Worm (Caenorhabditis elegans) whole organism, late embryonic: ENCODE measurements around the gene R07B1.6.

Experiments used
- C08G9.2 ChIP-seq: sonication (generic microtip); optimal IDR thresholded peaks from 2 replicates; lab custom pipeline; 2016; ENCODE audit warnings: mild to moderate bottlenecking, missing genetic modification characterization, moderate library complexity, missing compliant biosample characterization
- F13H6.1 ChIP-seq: sonication (generic microtip); optimal IDR thresholded peaks from 2 replicates; lab custom pipeline; 2016; ENCODE audit warnings: missing genetic modification characterization, missing compliant biosample characterization
- K09A11.1 ChIP-seq: sonication (generic microtip); optimal IDR thresholded peaks from 2 replicates; lab custom pipeline; 2017; ENCODE audit warnings: antibody characterized with exemption, mild to moderate bottlenecking, missing genetic modification characterization, missing compliant biosample characterization; ENCODE audit not compliant: insufficient read depth
- ama-1 ChIP-seq: fragments of 150-350 bp; optimal IDR thresholded peaks from 2 replicates; lab custom pipeline; 2014
- ceh-18 ChIP-seq: sonication (generic microtip); optimal IDR thresholded peaks from 2 replicates; lab custom pipeline; 2016; ENCODE audit warnings: missing genetic modification characterization, missing compliant biosample characterization
- ceh-19 ChIP-seq: fragments of 200-800 bp; sonication (Bioruptor generic); optimal IDR thresholded peaks from 2 replicates; lab custom pipeline; 2018; ENCODE audit warnings: mild to moderate bottlenecking, missing genetic modification characterization, missing compliant biosample characterization
- ceh-22 ChIP-seq: sonication (generic microtip); optimal IDR thresholded peaks from 2 replicates; lab custom pipeline; 2017; ENCODE audit warnings: missing biosample characterization, missing genetic modification characterization
- ceh-24 ChIP-seq: sonication (generic microtip); optimal IDR thresholded peaks from 2 replicates; lab custom pipeline; 2016; ENCODE audit warnings: mild to moderate bottlenecking, missing genetic modification characterization, missing compliant biosample characterization
- ceh-30 ChIP-seq: fragments of 150-350 bp; optimal IDR thresholded peaks from 2 replicates; lab custom pipeline; 2014; ENCODE audit warnings: missing biosample characterization, missing genetic modification characterization
- ceh-45 ChIP-seq: fragments of 200-800 bp; sonication (Bioruptor generic); IDR thresholded peaks from 2 replicates; pipeline ENCODE4 v1.3.6; 2022; ENCODE audit warnings: missing genetic modification reagents, missing genetic modification characterization, missing compliant biosample characterization
- ceh-48 ChIP-seq: sonication (generic microtip); optimal IDR thresholded peaks from 2 replicates; lab custom pipeline; 2016; ENCODE audit warnings: missing genetic modification characterization, inconsistent platforms, missing compliant biosample characterization
- ceh-9 ChIP-seq: sonication (generic microtip); optimal IDR thresholded peaks from 2 replicates; lab custom pipeline; 2016; ENCODE audit warnings: mild to moderate bottlenecking, missing genetic modification characterization, inconsistent platforms, missing compliant biosample characterization
- che-1 ChIP-seq: sonication (generic microtip); optimal IDR thresholded peaks from 2 replicates; lab custom pipeline; 2016; ENCODE audit warnings: mild to moderate bottlenecking, missing genetic modification characterization, missing compliant biosample characterization
- dmd-4 ChIP-seq: sonication (generic microtip); optimal IDR thresholded peaks from 2 replicates; lab custom pipeline; 2016; ENCODE audit warnings: borderline replicate concordance, missing genetic modification characterization, missing compliant biosample characterization
- dve-1 ChIP-seq: sonication (generic microtip); optimal IDR thresholded peaks from 2 replicates; lab custom pipeline; 2017; ENCODE audit warnings: antibody characterized with exemption, mild to moderate bottlenecking, missing genetic modification characterization, missing compliant biosample characterization
- elt-2 ChIP-seq: sonication (generic microtip); optimal IDR thresholded peaks from 2 replicates; lab custom pipeline; 2016; ENCODE audit warnings: missing genetic modification reagents, missing genetic modification characterization, missing compliant biosample characterization
- ets-4 ChIP-seq: sonication (generic microtip); optimal IDR thresholded peaks from 2 replicates; lab custom pipeline; 2016; ENCODE audit warnings: missing genetic modification characterization, missing compliant biosample characterization
- fax-1 ChIP-seq: sonication (generic microtip); optimal IDR thresholded peaks from 2 replicates; lab custom pipeline; 2016; ENCODE audit warnings: missing genotype, missing genetic modification characterization, missing compliant biosample characterization
- fkh-10 ChIP-seq: fragments of 150-350 bp; optimal IDR thresholded peaks from 2 replicates; lab custom pipeline; 2014; ENCODE audit warnings: missing biosample characterization, missing genetic modification reagents, missing genetic modification characterization
- fkh-6 ChIP-seq: sonication (generic microtip); optimal IDR thresholded peaks from 2 replicates; lab custom pipeline; 2016; ENCODE audit warnings: missing genetic modification characterization, missing compliant biosample characterization
- gmeb-2 ChIP-seq: sonication (generic microtip); optimal IDR thresholded peaks from 2 replicates; lab custom pipeline; 2016; ENCODE audit warnings: missing genetic modification characterization, inconsistent platforms, missing compliant biosample characterization
- hlh-13 ChIP-seq: fragments of 200-800 bp; sonication (Bioruptor generic); optimal IDR thresholded peaks from 2 replicates; lab custom pipeline; 2018; ENCODE audit warnings: mild to moderate bottlenecking, missing genetic modification characterization, missing compliant biosample characterization
- hlh-15 ChIP-seq: sonication (generic microtip); optimal IDR thresholded peaks from 2 replicates; lab custom pipeline; 2016; ENCODE audit warnings: missing genetic modification characterization, missing compliant biosample characterization
- hlh-6 ChIP-seq: sonication (generic microtip); optimal IDR thresholded peaks from 2 replicates; lab custom pipeline; 2016; ENCODE audit warnings: missing genotype, missing genetic modification characterization, missing compliant biosample characterization
- hlh-8 ChIP-seq: sonication (generic microtip); optimal IDR thresholded peaks from 2 replicates; lab custom pipeline; 2016; ENCODE audit warnings: missing genotype, missing genetic modification characterization, missing compliant biosample characterization
- lim-6 ChIP-seq: sonication (generic microtip); optimal IDR thresholded peaks from 2 replicates; lab custom pipeline; 2016; ENCODE audit warnings: missing genetic modification characterization, missing compliant biosample characterization
- madf-2 ChIP-seq: sonication (generic microtip); optimal IDR thresholded peaks from 2 replicates; lab custom pipeline; 2017; ENCODE audit warnings: missing genetic modification characterization, missing compliant biosample characterization
- nfya-1 ChIP-seq: sonication (generic microtip); optimal IDR thresholded peaks from 2 replicates; lab custom pipeline; 2017; ENCODE audit warnings: missing genetic modification characterization, mild to moderate bottlenecking, missing compliant biosample characterization, antibody characterized with exemption, moderate library complexity
- nhr-11 ChIP-seq: fragments of 150-350 bp; optimal IDR thresholded peaks from 2 replicates; lab custom pipeline; 2014; ENCODE audit warnings: missing biosample characterization, missing genetic modification characterization
- npax-4 ChIP-seq: sonication (generic microtip); optimal IDR thresholded peaks from 2 replicates; lab custom pipeline; 2016; ENCODE audit warnings: missing genetic modification characterization, missing compliant biosample characterization
- odd-2 ChIP-seq: sonication (generic microtip); optimal IDR thresholded peaks from 2 replicates; lab custom pipeline; 2017; ENCODE audit warnings: antibody characterized with exemption, mild to moderate bottlenecking, missing genetic modification characterization, missing compliant biosample characterization
- pag-3 ChIP-seq: sonication (generic microtip); optimal IDR thresholded peaks from 2 replicates; lab custom pipeline; 2016; ENCODE audit warnings: missing compliant biosample characterization, missing genetic modification characterization, borderline replicate concordance
- pha-4 ChIP-seq: fragments of 150-350 bp; optimal IDR thresholded peaks from 2 replicates; lab custom pipeline; 2018; ENCODE audit warnings: missing biosample characterization, missing genetic modification reagents, missing genetic modification characterization
- ref-2 ChIP-seq: sonication (generic microtip); optimal IDR thresholded peaks from 2 replicates; lab custom pipeline; 2016; ENCODE audit warnings: missing genetic modification characterization, missing compliant biosample characterization
- rnt-1 ChIP-seq: sonication (generic microtip); optimal IDR thresholded peaks from 2 replicates; lab custom pipeline; 2016; ENCODE audit warnings: missing genetic modification characterization, missing compliant biosample characterization
- sox-4 ChIP-seq: sonication (generic microtip); optimal IDR thresholded peaks from 2 replicates; lab custom pipeline; 2017; ENCODE audit warnings: mild to moderate bottlenecking, missing genetic modification characterization, inconsistent platforms, missing compliant biosample characterization
- syd-9 ChIP-seq: sonication (generic microtip); optimal IDR thresholded peaks from 2 replicates; lab custom pipeline; 2016; ENCODE audit warnings: mild to moderate bottlenecking, missing genetic modification characterization, moderate library complexity, missing compliant biosample characterization
- tbx-2 ChIP-seq: sonication (generic microtip); optimal IDR thresholded peaks from 2 replicates; lab custom pipeline; 2016; ENCODE audit warnings: missing genetic modification characterization, missing compliant biosample characterization
- tbx-7 ChIP-seq: sonication (generic microtip); optimal IDR thresholded peaks from 2 replicates; lab custom pipeline; 2016; ENCODE audit warnings: missing genotype, missing genetic modification characterization, missing compliant biosample characterization
- unc-55 ChIP-seq: sonication (generic microtip); optimal IDR thresholded peaks from 2 replicates; lab custom pipeline; 2017; ENCODE audit warnings: missing biosample characterization, missing genetic modification reagents, missing genetic modification characterization

Gene R07B1.6

DNA sequence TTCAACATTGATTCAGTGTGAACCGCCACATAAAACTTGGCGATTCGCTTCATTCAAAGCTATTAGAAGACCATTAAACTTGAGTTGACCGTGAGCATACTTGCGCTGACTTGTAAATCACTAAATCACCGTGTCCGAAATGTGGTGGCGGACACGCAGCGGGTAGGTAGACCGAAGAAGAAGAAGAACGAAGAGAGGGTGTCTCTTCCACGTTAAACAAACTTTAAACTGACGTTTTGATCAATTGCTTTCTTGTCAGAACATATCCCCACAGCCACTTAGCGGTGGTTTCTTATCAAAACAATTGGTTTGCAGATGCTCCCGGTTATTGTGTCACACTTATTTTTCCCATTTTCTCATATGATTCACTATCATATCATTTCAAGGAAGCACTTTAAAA is 22.9 kb upstream of the R07B1.6 start:
- TF ChIP-seq lim-6 (tag; lab: Kevin White, UChicago) (no peak), hlh-8 (no peak), elt-2 (tag; lab: Kevin White, UChicago) (no peak), sox-4 (tag; lab: Kevin White, UChicago) (no peak), unc-55 (GFP tag; lab: Kevin White, UChicago) (peak; percentile 53), rnt-1 (tag; lab: Kevin White, UChicago) (no peak)

DNA sequence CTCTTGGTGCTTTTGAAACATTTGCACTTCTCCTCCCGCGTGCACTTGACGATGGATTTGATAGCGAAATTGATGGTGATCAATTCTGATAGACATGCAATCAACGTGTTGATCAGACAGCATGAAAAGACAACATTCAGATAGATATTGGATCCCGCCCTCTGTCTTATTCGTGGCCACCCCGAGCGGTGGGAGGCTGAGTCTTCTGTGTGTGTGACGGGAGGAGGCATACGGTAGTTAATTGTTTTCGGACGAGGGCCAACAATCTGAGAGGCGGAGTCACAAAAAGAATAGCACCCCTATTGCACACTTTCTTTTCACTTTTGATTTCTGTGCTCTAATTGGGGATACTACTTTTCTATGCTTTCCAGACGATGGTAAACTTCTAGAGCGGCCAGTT is 20.5 kb upstream of the R07B1.6 start:
- TF ChIP-seq unc-55 (GFP tag; lab: Kevin White, UChicago) (peak; percentile 14), ceh-9 (no peak), nfya-1 (tag; lab: Kevin White, UChicago) (peak; percentile 27)

DNA sequence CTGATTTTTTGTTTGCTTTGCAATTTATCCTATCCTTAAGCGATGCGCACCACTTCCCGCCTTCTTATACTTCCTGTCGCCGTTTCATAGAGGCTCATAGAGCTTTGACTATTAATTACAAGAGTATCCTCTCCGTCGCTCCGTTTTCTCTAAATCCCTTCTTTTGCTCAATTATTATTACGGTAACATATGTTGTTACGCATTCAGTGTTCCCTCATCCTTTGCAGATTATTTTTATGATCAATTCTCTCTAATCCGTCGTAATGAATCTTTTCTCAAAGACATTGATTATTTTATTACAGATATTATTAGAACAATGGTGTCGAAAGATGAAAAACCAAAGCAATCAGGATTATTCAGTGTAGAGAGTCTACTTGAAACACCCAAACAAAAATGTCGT is 19.5 kb upstream of the R07B1.6 start, which contains the start of gene vab-15:
Gene vab-15 (plus strand): TSS at position 301 of the 400 bp plus-strand sequence.
- no peak for TF ChIP-seq F13H6.1
- no peak for TF ChIP-seq ceh-19 (GFP tag; lab: Kevin White, UChicago)
- TF ChIP-seq ceh-22 = no peak
- no peak for TF ChIP-seq ceh-18 (tag; lab: Kevin White, UChicago)
- no peak for TF ChIP-seq ama-1
- TF ChIP-seq hlh-15 (tag; lab: Kevin White, UChicago) = no peak
- no peak for TF ChIP-seq ceh-48 (tag; lab: Kevin White, UChicago)
- TF ChIP-seq ceh-45 (GFP tag; lab: Robert Waterston, UW) = no peak
- no peak for TF ChIP-seq fax-1
- no peak for TF ChIP-seq madf-2 (tag; lab: Kevin White, UChicago)
- TF ChIP-seq tbx-7 (tag; lab: Kevin White, UChicago) = no peak
- TF ChIP-seq fkh-6 = no peak
- no peak for TF ChIP-seq odd-2

DNA sequence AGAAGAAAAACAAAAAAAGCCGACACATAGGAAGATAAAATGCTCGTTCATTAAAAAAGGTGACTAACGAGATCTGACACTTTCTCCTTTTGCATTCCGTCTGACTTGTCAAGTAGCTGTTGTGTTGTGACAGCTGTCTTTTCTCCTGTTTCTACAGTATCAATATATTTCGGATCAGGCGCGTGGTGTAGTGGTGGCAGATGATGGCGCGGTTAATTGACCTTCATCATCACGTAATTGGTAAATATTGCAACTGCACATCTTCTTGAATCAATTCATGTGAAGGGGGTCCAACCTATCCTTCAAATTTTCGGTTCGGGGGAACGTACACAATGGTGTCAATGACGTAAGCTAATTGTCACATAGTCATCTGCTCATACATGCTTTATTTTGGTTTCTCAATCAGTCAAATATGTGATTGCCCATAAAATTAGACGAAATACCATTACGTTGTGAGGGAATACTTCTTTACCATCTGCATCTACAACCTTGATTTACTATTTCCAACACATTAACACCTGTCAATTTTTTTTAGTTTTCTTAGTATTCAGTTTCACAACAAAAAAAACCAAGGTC is 18.2 kb upstream of the R07B1.6 start:
- TF ChIP-seq hlh-8 (no peak), fkh-10 (GFP tag; lab: Kevin White, UChicago) (no peak), hlh-6 (tag; lab: Kevin White, UChicago) (no peak), dmd-4 (tag; lab: Kevin White, UChicago) (no peak), F13H6.1 (no peak), ets-4 (tag; lab: Kevin White, UChicago) (no peak), nfya-1 (tag; lab: Kevin White, UChicago) (no peak), nhr-11 (tag; lab: Kevin White, UChicago) (no peak), gmeb-2 (tag; lab: Kevin White, UChicago) (no peak), npax-4 (tag; lab: Kevin White, UChicago) (no peak), fkh-6 (no peak), ceh-30 (tag; lab: Kevin White, UChicago) (no peak)

DNA sequence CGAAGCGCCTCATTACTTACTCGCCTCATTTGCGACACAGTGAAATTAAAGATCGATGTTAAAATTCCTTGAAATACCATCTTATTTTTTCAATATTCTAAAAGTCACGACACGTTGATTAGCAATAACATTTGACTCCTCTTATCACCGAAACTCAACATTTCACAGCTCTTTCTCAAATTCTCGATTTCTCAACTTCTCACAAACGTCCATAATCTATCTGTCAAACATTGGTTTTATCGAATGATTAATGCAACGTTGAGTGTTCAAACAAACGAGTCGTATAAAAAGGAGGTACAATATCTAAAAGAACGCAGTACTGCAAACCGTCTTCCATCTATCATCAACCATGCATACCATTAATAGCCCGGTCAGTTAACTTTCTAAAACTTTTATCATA is 16.2 kb upstream of the R07B1.6 start, which contains the start of gene lec-8:
Gene lec-8 (plus strand): TSS at position 314 of the 400 bp plus-strand sequence.
- TF ChIP-seq ceh-45 (GFP tag; lab: Robert Waterston, UW) (no peak), ceh-18 (tag; lab: Kevin White, UChicago) (no peak), dve-1 (tag; lab: Kevin White, UChicago) (no peak), tbx-2 (tag; lab: Kevin White, UChicago) (no peak), lim-6 (tag; lab: Kevin White, UChicago) (no peak), C08G9.2 (tag; lab: Kevin White, UChicago) (no peak)
- TF ChIP-seq, all 69 proteins: peak for 0

DNA sequence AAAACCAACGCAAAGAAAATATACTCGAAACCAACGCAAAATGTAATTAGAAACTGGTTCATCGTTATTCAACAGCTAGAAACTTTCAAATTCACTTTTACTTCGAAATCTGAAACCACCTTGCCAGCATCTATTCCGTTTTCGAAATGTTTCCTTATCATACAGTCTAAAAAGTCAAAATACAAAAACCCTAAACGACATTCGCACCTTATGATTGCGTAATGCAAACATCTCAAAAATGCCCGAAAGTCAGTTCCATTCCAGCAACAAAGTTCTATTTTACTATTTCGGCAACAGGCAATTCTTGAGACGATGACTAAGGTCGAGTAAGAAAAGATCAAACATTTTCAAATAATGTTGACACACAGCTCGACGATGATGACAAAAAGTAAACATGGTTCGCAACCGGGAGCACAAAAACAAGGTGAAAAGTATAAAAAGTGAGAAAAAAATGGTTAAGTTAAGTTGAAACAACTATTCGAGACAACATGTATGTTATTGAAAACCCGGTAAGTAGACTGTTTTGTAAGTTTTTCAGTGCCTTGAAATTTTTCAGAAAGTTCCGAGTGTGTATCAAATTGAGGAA is 14.6 kb upstream of the R07B1.6 start, which contains the start of gene lec-7:
Gene lec-7 (plus strand): TSS at position 297 of the 586 bp plus-strand sequence.
- TF ChIP-seq lim-6 (tag; lab: Kevin White, UChicago) (no peak), fax-1 (no peak), K09A11.1 (tag; lab: Kevin White, UChicago) (no peak), elt-2 (tag; lab: Kevin White, UChicago) (no peak), ceh-22 (no peak), fkh-10 (GFP tag; lab: Kevin White, UChicago) (no peak), pag-3 (tag; lab: Kevin White, UChicago) (no peak), ref-2 (tag; lab: Kevin White, UChicago) (no peak), ceh-18 (tag; lab: Kevin White, UChicago) (no peak), syd-9 (no peak), tbx-7 (tag; lab: Kevin White, UChicago) (no peak), ceh-24 (tag; lab: Kevin White, UChicago) (no peak), hlh-13 (GFP tag; lab: Kevin White, UChicago) (no peak), che-1 (tag; lab: Kevin White, UChicago) (no peak), hlh-8 (no peak), dmd-4 (tag; lab: Kevin White, UChicago) (no peak), pha-4 (tag; lab: Kevin White, UChicago) (no peak), C08G9.2 (tag; lab: Kevin White, UChicago) (no peak)
